ENCODE assay signal across 5 fruit fly cellular contexts in the genomic region with DNA sequence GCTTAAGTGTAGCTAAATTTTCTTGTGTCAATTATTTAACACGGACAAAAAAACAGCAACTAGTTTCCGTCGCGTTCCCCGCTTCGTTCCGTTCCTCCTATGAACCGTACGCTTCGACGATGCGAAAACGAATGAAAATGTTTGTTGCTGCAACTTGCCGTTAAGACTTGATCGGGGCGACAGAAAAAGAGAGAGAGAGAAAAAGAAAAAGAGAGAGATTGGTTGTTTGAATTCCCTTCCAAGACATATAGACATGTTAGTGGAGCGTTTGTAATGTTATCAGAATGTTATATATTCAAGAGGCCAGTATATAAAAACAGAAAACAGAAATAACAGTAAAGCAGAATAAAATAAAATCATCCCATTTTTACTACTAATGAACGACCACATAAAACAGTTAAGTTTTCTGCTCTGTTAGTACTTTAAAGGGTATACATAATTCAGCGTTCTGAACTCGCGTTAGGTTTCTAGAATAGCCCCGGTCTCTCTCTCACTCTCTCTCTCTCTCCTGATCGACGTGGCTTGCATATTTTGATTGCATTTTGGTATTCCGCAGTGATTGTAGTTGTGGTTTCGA.
TF ChIP-seq lines count a peak whose summit lies in the region.

A gene (minus strand): TSS at position 137 of the 577 bp plus-strand sequence.

- peak; percentile 22 for TF ChIP-seq CTCF in whole organism, embryonic (GFP tag; optimal IDR thresholded peaks at IDR 0.05; lab: Kevin White, UChicago)

TF ChIP-seq in whole organism, adult, 20 proteins besides CTCF, POLR2A, EP300 and RAD21 (continues in another document):
- TF ChIP-seq CG12768 (GFP tag; optimal IDR thresholded peaks at IDR 0.05; lab: Kevin White, UChicago) (peak; percentile 90), Crg-1 (GFP tag; optimal IDR thresholded peaks at IDR 0.05; lab: Kevin White, UChicago) (peak; percentile 84), kay (GFP tag; lab: Kevin White, UChicago; ENCODE audit: borderline replicate concordance) (peak; percentile 43), tj (GFP tag; optimal IDR thresholded peaks at IDR 0.05; lab: Kevin White, UChicago) (peak; percentile 80), CG7101 (tag; optimal IDR thresholded peaks at IDR 0.05; lab: Kevin White, UChicago) (peak; percentile 94), CG5204 (GFP tag; optimal IDR thresholded peaks at IDR 0.05; lab: Kevin White, UChicago) (peak; percentile 88), pad (GFP tag; optimal IDR thresholded peaks at IDR 0.05; lab: Kevin White, UChicago) (peak; percentile 83), bab1 (GFP tag; optimal IDR thresholded peaks at IDR 0.05; lab: Kevin White, UChicago) (peak; percentile 98), toe (GFP tag; optimal IDR thresholded peaks at IDR 0.05; lab: Kevin White, UChicago) (peak; percentile 86), CG7045 (GFP tag; optimal IDR thresholded peaks at IDR 0.05; lab: Kevin White, UChicago) (peak; percentile 84), ovo (GFP tag; optimal IDR thresholded peaks at IDR 0.05; lab: Kevin White, UChicago) (peak; percentile 90), cic (GFP tag; optimal IDR thresholded peaks at IDR 0.05; lab: Kevin White, UChicago) (peak; percentile 88), CG1620 (GFP tag; optimal IDR thresholded peaks at IDR 0.05; lab: Kevin White, UChicago) (peak; percentile 86), CG33017 (tag; optimal IDR thresholded peaks at IDR 0.05; lab: Kevin White, UChicago) (peak; percentile 93), CG11617 (GFP tag; optimal IDR thresholded peaks at IDR 0.05; lab: Kevin White, UChicago) (peak; percentile 96), Hr96 (GFP tag; optimal IDR thresholded peaks at IDR 0.05; lab: Kevin White, UChicago) (peak; percentile 90)

TF ChIP-seq in whole organism, embryonic, 481 proteins besides CTCF, POLR2A, EP300 and RAD21 (continues in another document):
- TF ChIP-seq ken (GFP tag; IDR thresholded peaks at IDR 0.05; lab: Robert Waterston, UW), result peak; percentile 85
- TF ChIP-seq bowl (GFP tag; IDR thresholded peaks at IDR 0.05; lab: Robert Waterston, UW), result peak; percentile 73; the same call in 1 of the 2 replicates
- peak; percentile 85 for TF ChIP-seq CG4820 (GFP tag; optimal IDR thresholded peaks at IDR 0.05; lab: Kevin White, UChicago)
- peak; percentile 87 for TF ChIP-seq CG17328 (GFP tag; IDR thresholded peaks at IDR 0.05; lab: Robert Waterston, UW)
- peak; percentile 92 for TF ChIP-seq NC2α (GFP tag; optimal IDR thresholded peaks at IDR 0.05; lab: Kevin White, UChicago)
- peak; percentile 90 for TF ChIP-seq CG3847 (GFP tag; IDR thresholded peaks at IDR 0.05; lab: Robert Waterston, UW)
- TF ChIP-seq CG11398 (GFP tag; optimal IDR thresholded peaks at IDR 0.05; lab: Kevin White, UChicago), result peak; percentile 88
- TF ChIP-seq unc-4 (GFP tag; IDR thresholded peaks at IDR 0.05; lab: Robert Waterston, UW; ENCODE audit: partially characterized antibody), result no peak
- TF ChIP-seq Poxn (GFP tag; IDR thresholded peaks at IDR 0.05; lab: Robert Waterston, UW), result peak; percentile 60; the same call in 1 of the 2 replicates
- TF ChIP-seq tna (GFP tag; IDR thresholded peaks at IDR 0.05; lab: Robert Waterston, UW; ENCODE audit: partially characterized antibody), result peak; percentile 53; the same call in 1 of the 2 replicates
- TF ChIP-seq tin (GFP tag; optimal IDR thresholded peaks at IDR 0.05; lab: Kevin White, UChicago), result peak; percentile 86
- peak; percentile 77 for TF ChIP-seq emc (GFP tag; optimal IDR thresholded peaks at IDR 0.05; lab: Kevin White, UChicago)
- peak; percentile 82 for TF ChIP-seq fd96Cb (tag; optimal IDR thresholded peaks at IDR 0.05; lab: Kevin White, UChicago)
- peak; percentile 91 for TF ChIP-seq CG8089 (GFP tag; optimal IDR thresholded peaks at IDR 0.05; lab: Kevin White, UChicago)
- peak; percentile 79 for TF ChIP-seq btn (GFP tag; optimal IDR thresholded peaks at IDR 0.05; lab: Kevin White, UChicago)

TF ChIP-seq in whole organism, prepupa, 60 proteins besides CTCF, POLR2A, EP300 and RAD21 (continues in another document):
- TF ChIP-seq pdm3 (GFP tag; optimal IDR thresholded peaks at IDR 0.05; lab: Kevin White, UChicago), result peak; percentile 95
- peak; percentile 90 for TF ChIP-seq Gug (GFP tag; IDR thresholded peaks at IDR 0.05; lab: Robert Waterston, UW)
- peak; percentile 94 to 95 for TF ChIP-seq ss (GFP tag; optimal IDR thresholded peaks at IDR 0.05; lab: Kevin White, UChicago)
- TF ChIP-seq dsx (GFP tag; optimal IDR thresholded peaks at IDR 0.05; lab: Kevin White, UChicago; ENCODE audit: poor library complexity, severe bottlenecking), result peak; percentile 92
- TF ChIP-seq Hr4 (GFP tag; optimal IDR thresholded peaks at IDR 0.05; lab: Kevin White, UChicago), result peak; percentile 95
- TF ChIP-seq CG11294 (GFP tag; IDR thresholded peaks at IDR 0.05; lab: Robert Waterston, UW), result peak; percentile 79
- peak; percentile 99 for TF ChIP-seq svp (GFP tag; lab: Kevin White, UChicago)
- peak; percentile 89 for TF ChIP-seq CG3032 (tag; optimal IDR thresholded peaks at IDR 0.05; lab: Kevin White, UChicago)
- TF ChIP-seq Eip78C (GFP tag; lab: Kevin White, UChicago), result peak; percentile 99
- TF ChIP-seq Sox15 (GFP tag; optimal IDR thresholded peaks at IDR 0.05; lab: Kevin White, UChicago), result peak; percentile 91
- peak; percentile 70 for TF ChIP-seq dac (GFP tag; optimal IDR thresholded peaks at IDR 0.05; lab: Kevin White, UChicago)
- peak; percentile 94 for TF ChIP-seq CG8119 (GFP tag; IDR thresholded peaks at IDR 0.05; lab: Robert Waterston, UW)
- TF ChIP-seq CG4318 (GFP tag; optimal IDR thresholded peaks at IDR 0.05; lab: Kevin White, UChicago), result peak; percentile 71
- TF ChIP-seq CG6854 (GFP tag; optimal IDR thresholded peaks at IDR 0.05; lab: Kevin White, UChicago), result peak; percentile 96
- peak; percentile 98 for TF ChIP-seq esn (GFP tag; optimal IDR thresholded peaks at IDR 0.05; lab: Kevin White, UChicago)
- TF ChIP-seq lz (GFP tag; optimal IDR thresholded peaks at IDR 0.05; lab: Kevin White, UChicago), result peak; percentile 96
- peak; percentile 89 for TF ChIP-seq CG10631 (GFP tag; optimal IDR thresholded peaks at IDR 0.05; lab: Kevin White, UChicago)
- TF ChIP-seq cyc (GFP tag; optimal IDR thresholded peaks at IDR 0.05; lab: Kevin White, UChicago), result peak; percentile 92

TF ChIP-seq in whole organism, pupa, 21 proteins besides CTCF, POLR2A, EP300 and RAD21 (continues in another document):
- no peak; the same call in 1 of the 3 replicates for TF ChIP-seq fd96Ca (GFP tag; IDR thresholded peaks at IDR 0.05; lab: Robert Waterston, UW)
- TF ChIP-seq CG12605 (GFP tag; IDR thresholded peaks at IDR 0.05; lab: Robert Waterston, UW), result peak; percentile 85
- TF ChIP-seq CG8159 (tag; optimal IDR thresholded peaks at IDR 0.05; lab: Kevin White, UChicago), result peak; percentile 90
- TF ChIP-seq CG10348 (GFP tag; IDR thresholded peaks at IDR 0.05; lab: Robert Waterston, UW), result 0 out of 2 replicates have a peak, but pooled peaks have one; percentile 37
- TF ChIP-seq EcR (GFP tag; optimal IDR thresholded peaks at IDR 0.05; lab: Kevin White, UChicago), result peak; percentile 81
- peak; percentile 89 for TF ChIP-seq CG17806 (tag; optimal IDR thresholded peaks at IDR 0.05; lab: Kevin White, UChicago)
- peak; percentile 90 for TF ChIP-seq Pif1B (GFP tag; optimal IDR thresholded peaks at IDR 0.05; lab: Kevin White, UChicago)
- peak; percentile 90 for TF ChIP-seq CG8301 (tag; optimal IDR thresholded peaks at IDR 0.05; lab: Kevin White, UChicago)
- peak; percentile 57 for TF ChIP-seq D1 (tag; optimal IDR thresholded peaks at IDR 0.05; lab: Kevin White, UChicago)
- TF ChIP-seq Snoo (tag; optimal IDR thresholded peaks at IDR 0.05; lab: Kevin White, UChicago), result peak; percentile 94
- TF ChIP-seq CG34367 (tag; optimal IDR thresholded peaks at IDR 0.05; lab: Kevin White, UChicago), result peak; percentile 89
- peak; percentile 91 for TF ChIP-seq CG15710 (tag; optimal IDR thresholded peaks at IDR 0.05; lab: Kevin White, UChicago)
- TF ChIP-seq Pif1A (GFP tag; optimal IDR thresholded peaks at IDR 0.05; lab: Kevin White, UChicago), result peak; percentile 94
- TF ChIP-seq CG9948 (tag; optimal IDR thresholded peaks at IDR 0.05; lab: Kevin White, UChicago), result peak; percentile 87
- TF ChIP-seq CG32121 (GFP tag; IDR thresholded peaks at IDR 0.05; lab: Robert Waterston, UW), result peak; percentile 94
- peak; percentile 82 for TF ChIP-seq CG13204 (GFP tag; optimal IDR thresholded peaks at IDR 0.05; lab: Kevin White, UChicago)
- peak; percentile 85 for TF ChIP-seq gl (tag; optimal IDR thresholded peaks at IDR 0.05; lab: Kevin White, UChicago)
- peak; percentile 89 for TF ChIP-seq Ets98B (GFP tag; IDR thresholded peaks at IDR 0.05; lab: Robert Waterston, UW)
- TF ChIP-seq CG14655 (GFP tag; optimal IDR thresholded peaks at IDR 0.05; lab: Kevin White, UChicago), result peak; percentile 88

TF ChIP-seq in whole organism, wandering third instar larva, 38 proteins besides CTCF, POLR2A, EP300 and RAD21 (continues in another document):
- TF ChIP-seq Hr78 (GFP tag; optimal IDR thresholded peaks at IDR 0.05; lab: Kevin White, UChicago) (no peak), Mio (GFP tag; optimal IDR thresholded peaks at IDR 0.05; lab: Kevin White, UChicago) (peak; percentile 44), woc (GFP tag; optimal IDR thresholded peaks at IDR 0.05; lab: Kevin White, UChicago) (peak; percentile 99), Myc (optimal IDR thresholded peaks at IDR 0.05; lab: Kevin White, UChicago) (no peak), HLH106 (tag; optimal IDR thresholded peaks at IDR 0.05; lab: Kevin White, UChicago) (peak; percentile 94), sage (GFP tag; optimal IDR thresholded peaks at IDR 0.05; lab: Kevin White, UChicago) (peak; percentile 69), usp (GFP tag; optimal IDR thresholded peaks at IDR 0.05; lab: Kevin White, UChicago) (no peak), CG9705 (GFP tag; optimal IDR thresholded peaks at IDR 0.05; lab: Kevin White, UChicago) (peak; percentile 87), fru (GFP tag; optimal IDR thresholded peaks at IDR 0.05; lab: Kevin White, UChicago) (peak; percentile 97), brk (GFP tag; optimal IDR thresholded peaks at IDR 0.05; lab: Kevin White, UChicago) (peak; percentile 94), Dif (GFP tag; optimal IDR thresholded peaks at IDR 0.05; lab: Kevin White, UChicago; ENCODE audit: partially characterized antibody) (peak; percentile 55), CrebA (GFP tag; optimal IDR thresholded peaks at IDR 0.05; lab: Kevin White, UChicago; ENCODE audit: borderline replicate concordance) (peak; percentile 68), psq (GFP tag; optimal IDR thresholded peaks at IDR 0.05; lab: Kevin White, UChicago) (peak; percentile 92), br (GFP tag; optimal IDR thresholded peaks at IDR 0.05; lab: Kevin White, UChicago) (peak; percentile 95), rgr (GFP tag; optimal IDR thresholded peaks at IDR 0.05; lab: Kevin White, UChicago) (peak; percentile 96), CG32264 (GFP tag; optimal IDR thresholded peaks at IDR 0.05; lab: Kevin White, UChicago) (peak; percentile 81), Vsx2 (GFP tag; optimal IDR thresholded peaks at IDR 0.05; lab: Kevin White, UChicago; ENCODE audit: partially characterized antibody) (peak; percentile 51), Rel (GFP tag; optimal IDR thresholded peaks at IDR 0.05; lab: Kevin White, UChicago) (peak; percentile 71), Rel (tag; optimal IDR thresholded peaks at IDR 0.05; lab: Kevin White, UChicago) (peak; percentile 85), h (GFP tag; optimal IDR thresholded peaks at IDR 0.05; lab: Kevin White, UChicago) (peak; percentile 97)
